Fruit fly (Drosophila melanogaster) whole organism, wandering third instar larva: ENCODE results near the gene Nmt.

Source experiments
- Abd-B ChIP-seq: fragments of >200 bp; optimal IDR thresholded peaks from 2 replicates; lab custom pipeline; 2017; ENCODE audit warnings: missing biosample characterization, missing genetic modification characterization
- CG9705 ChIP-seq: fragments of 200-800 bp; sonication (Bioruptor generic); optimal IDR thresholded peaks from 2 replicates; lab custom pipeline; 2018; ENCODE audit warnings: missing biosample characterization, mild to moderate bottlenecking, missing genetic modification characterization
- CrebA ChIP-seq: fragments of 200-800 bp; sonication (Bioruptor generic); optimal IDR thresholded peaks from 2 replicates; lab custom pipeline; 2016; ENCODE audit warnings: missing biosample characterization, mild to moderate bottlenecking, missing genetic modification characterization, borderline replicate concordance
- Dfd ChIP-seq: fragments of >200 bp; optimal IDR thresholded peaks from 2 replicates; lab custom pipeline; 2017; ENCODE audit warnings: missing biosample characterization, missing genetic modification characterization
- Dif ChIP-seq: fragments of 200-275, 200-300 bp; sonication (Bioruptor generic); optimal IDR thresholded peaks from 2 replicates; lab custom pipeline; 2018; ENCODE audit warnings: missing biosample characterization, missing genetic modification characterization; ENCODE audit not compliant: partially characterized antibody
- GATAd ChIP-seq: sonication (Bioruptor generic); optimal IDR thresholded peaks from 2 replicates; lab custom pipeline; 2016; ENCODE audit warnings: missing biosample characterization, missing genetic modification characterization
- HLH106 ChIP-seq: fragments of 200-800 bp; optimal IDR thresholded peaks from 3 replicates; lab custom pipeline; 2019; ENCODE audit warnings: missing biosample characterization, mild to moderate bottlenecking, missing genetic modification characterization, moderate library complexity
- Hnf4 ChIP-seq: fragments of 200-800 bp; sonication (Bioruptor generic); optimal IDR thresholded peaks from 2 replicates; lab custom pipeline; 2016; ENCODE audit warnings: missing biosample characterization, mild to moderate bottlenecking, missing genetic modification characterization
- Jra ChIP-seq: sonication (Bioruptor generic); optimal IDR thresholded peaks from 2 replicates; lab custom pipeline; 2016; ENCODE audit warnings: missing biosample characterization, missing genetic modification characterization
- Mio ChIP-seq: sonication (Bioruptor generic); optimal IDR thresholded peaks from 2 replicates; lab custom pipeline; 2016; ENCODE audit warnings: missing biosample characterization, missing genetic modification characterization
- Myc ChIP-seq: fragments of >200 bp; optimal IDR thresholded peaks from 2 replicates; lab custom pipeline; 2017
- N ChIP-seq: fragments of >200 bp; optimal IDR thresholded peaks from 2 replicates; lab custom pipeline; 2018; ENCODE audit warnings: missing biosample characterization, missing external identifiers, missing genetic modification characterization
- OdsH ChIP-seq: fragments of 200-800 bp; sonication (Bioruptor generic); optimal IDR thresholded peaks from 2 replicates; lab custom pipeline; 2016; ENCODE audit warnings: missing biosample characterization, mild to moderate bottlenecking, missing genetic modification characterization
- Sp1 ChIP-seq: fragments of 200-800 bp; sonication (Bioruptor generic); optimal IDR thresholded peaks from 3 replicates; lab custom pipeline; 2019; ENCODE audit warnings: missing biosample characterization, mild to moderate bottlenecking, missing genetic modification characterization, moderate library complexity
- Vsx2 ChIP-seq: fragments of 200-300, 225-300 bp; sonication (Bioruptor generic); optimal IDR thresholded peaks from 2 replicates; lab custom pipeline; 2018; ENCODE audit warnings: missing biosample characterization, missing genetic modification characterization; ENCODE audit not compliant: partially characterized antibody
- br ChIP-seq: fragments of 200-800 bp; sonication (Bioruptor generic); optimal IDR thresholded peaks from 2 replicates; lab custom pipeline; 2016; ENCODE audit warnings: missing biosample characterization, missing genetic modification characterization
- dl ChIP-seq, 2 experiments: fragments of 175-275, 200-275 bp in 1 of 2; fragments of 200-275 bp in 1 of 2; sonication (Bioruptor generic); optimal IDR thresholded peaks; lab custom pipeline; 2018; ENCODE audit warnings: mild to moderate bottlenecking in 2 of 2, missing biosample characterization in 2 of 2, missing genetic modification characterization in 2 of 2, moderate library complexity in 2 of 2; ENCODE audit not compliant: partially characterized antibody in 2 of 2, insufficient read depth in 1 of 2
- dsf ChIP-seq: sonication (Bioruptor generic); optimal IDR thresholded peaks from 2 replicates; lab custom pipeline; 2016; ENCODE audit warnings: missing biosample characterization, missing genetic modification characterization, borderline replicate concordance
- ey ChIP-seq: fragments of 200-800 bp; sonication (Bioruptor generic); optimal IDR thresholded peaks from 2 replicates; lab custom pipeline; 2016; ENCODE audit warnings: missing biosample characterization, missing genetic modification characterization
- foxo ChIP-seq, 2 experiments: fragments of 200-800 bp; sonication (Bioruptor generic); optimal IDR thresholded peaks; 2 replicates in 1 of 2; 3 replicates in 1 of 2; lab custom pipeline; 2016 to 2017; ENCODE audit warnings: missing biosample characterization in 2 of 2, missing genetic modification characterization in 2 of 2
- fru ChIP-seq: fragments of 200-800 bp; sonication (Bioruptor generic); optimal IDR thresholded peaks from 3 replicates; lab custom pipeline; 2016; ENCODE audit warnings: missing biosample characterization, mild to moderate bottlenecking, missing genetic modification characterization
- h ChIP-seq: fragments of 200-800 bp; sonication (Bioruptor generic); optimal IDR thresholded peaks from 3 replicates; lab custom pipeline; 2016; ENCODE audit warnings: missing biosample characterization, mild to moderate bottlenecking, missing genetic modification characterization
- jim ChIP-seq: fragments of 175-275, 200-325 bp; sonication (Bioruptor generic); optimal IDR thresholded peaks from 2 replicates; lab custom pipeline; 2016; ENCODE audit warnings: missing biosample characterization, mild to moderate bottlenecking, missing genetic modification characterization
- lola ChIP-seq: fragments of >200 bp; optimal IDR thresholded peaks from 2 replicates; lab custom pipeline; 2017; ENCODE audit warnings: missing biosample characterization, missing genetic modification characterization
- pan ChIP-seq: fragments of >200 bp; optimal IDR thresholded peaks from 2 replicates; lab custom pipeline; 2017
- psq ChIP-seq: fragments of 200-800 bp; sonication (Bioruptor generic); optimal IDR thresholded peaks from 3 replicates; lab custom pipeline; 2017; ENCODE audit warnings: missing biosample characterization, mild to moderate bottlenecking, missing genetic modification characterization, moderate library complexity
- rgr ChIP-seq: fragments of 200-800 bp; sonication (Bioruptor generic); optimal IDR thresholded peaks from 3 replicates; lab custom pipeline; 2016; ENCODE audit warnings: missing biosample characterization, mild to moderate bottlenecking, missing genetic modification characterization
- sage ChIP-seq: fragments of 200-800 bp; sonication (Bioruptor generic); optimal IDR thresholded peaks from 2 replicates; lab custom pipeline; 2016; ENCODE audit warnings: missing biosample characterization, mild to moderate bottlenecking, missing genetic modification characterization
- sv ChIP-seq: fragments of 200-800 bp; sonication (Bioruptor generic); optimal IDR thresholded peaks from 3 replicates; lab custom pipeline; 2016; ENCODE audit warnings: missing biosample characterization, missing genetic modification characterization
- tai ChIP-seq: sonication (Bioruptor generic); optimal IDR thresholded peaks from 2 replicates; lab custom pipeline; 2016; ENCODE audit warnings: missing biosample characterization, missing genetic modification characterization
- usp ChIP-seq: fragments of >200 bp; optimal IDR thresholded peaks from 2 replicates; lab custom pipeline; 2017; ENCODE audit warnings: missing biosample characterization, missing genetic modification characterization
- woc ChIP-seq: sonication (Bioruptor generic); optimal IDR thresholded peaks from 2 replicates; lab custom pipeline; 2016; ENCODE audit warnings: missing biosample characterization, mild to moderate bottlenecking, missing genetic modification characterization

Nmt gene

dm6 chr3L:8185263-8186227, 7.3 kb upstream of the Nmt start:
- peak; percentile 28 for TF ChIP-seq HLH106 (tag; lab: Kevin White, UChicago)
- TF ChIP-seq N (GFP tag; lab: Kevin White, UChicago), result no peak
- peak; percentile 85 for TF ChIP-seq fru (GFP tag; lab: Kevin White, UChicago)
- peak; percentile 62 for TF ChIP-seq ey (GFP tag; lab: Kevin White, UChicago)
- peak; percentile 50 for TF ChIP-seq woc (GFP tag; lab: Kevin White, UChicago)
- TF ChIP-seq OdsH (GFP tag; lab: Kevin White, UChicago), result peak; percentile 26
- peak; percentile 60 for TF ChIP-seq sv (GFP tag; lab: Kevin White, UChicago)
- no peak for TF ChIP-seq GATAd (GFP tag; lab: Kevin White, UChicago)
- TF ChIP-seq Hnf4, result peak; percentile 50
- TF ChIP-seq foxo (GFP tag; optimal IDR thresholded peaks at IDR 0.05; lab: Kevin White, UChicago), result peak in 1 of 2 experiments; percentile 56
- TF ChIP-seq Myc (lab: Kevin White, UChicago), result no peak
- no peak for TF ChIP-seq CG9705 (GFP tag; lab: Kevin White, UChicago)
- TF ChIP-seq psq (GFP tag; lab: Kevin White, UChicago), result peak; percentile 45
- peak; percentile 47 for TF ChIP-seq rgr (GFP tag; lab: Kevin White, UChicago)
- TF ChIP-seq br, result peak; percentile 56
- TF ChIP-seq Mio (GFP tag; lab: Kevin White, UChicago), result no peak
- peak; percentile 33 for TF ChIP-seq Sp1 (GFP tag; lab: Kevin White, UChicago)
- TF ChIP-seq dl (GFP tag; optimal IDR thresholded peaks at IDR 0.05; lab: Kevin White, UChicago; ENCODE audit: insufficient read depth in 1 of 2, partially characterized antibody in 2 of 2), result no peak
- TF ChIP-seq pan (lab: Kevin White, UChicago), result no peak
- TF ChIP-seq h (GFP tag; lab: Kevin White, UChicago), result peak; percentile 88
- TF ChIP-seq usp, result no peak
- no peak for TF ChIP-seq sage (GFP tag; lab: Kevin White, UChicago)
- TF ChIP-seq Dif (GFP tag; lab: Kevin White, UChicago), result no peak
- TF ChIP-seq Jra (GFP tag; lab: Kevin White, UChicago), result peak; percentile 68

- no peak for TF ChIP-seq CG9705 (GFP tag; lab: Kevin White, UChicago)
- TF ChIP-seq Mio (GFP tag; lab: Kevin White, UChicago), result no peak
- TF ChIP-seq dsf (GFP tag; lab: Kevin White, UChicago), result no peak
- no peak for TF ChIP-seq lola (GFP tag; lab: Kevin White, UChicago)
Measured at dm6 chr3L:8180464-8181137, 2.4 kb upstream of the Nmt start, which contains the start of the genes mthl7 and Uxs. mthl7 (minus strand) TSS chr3L:8180514. Uxs (plus strand) TSS chr3L:8180923.

- TF ChIP-seq ey (GFP tag; lab: Kevin White, UChicago) (peak; percentile 9), Myc (lab: Kevin White, UChicago) (no peak), dl (GFP tag; optimal IDR thresholded peaks at IDR 0.05; lab: Kevin White, UChicago; ENCODE audit: insufficient read depth in 1 of 2, partially characterized antibody in 2 of 2) (peak in 1 of 2 experiments; percentile 4), tai (GFP tag; lab: Kevin White, UChicago) (no peak), Abd-B (GFP tag; lab: Kevin White, UChicago) (no peak), Mio (GFP tag; lab: Kevin White, UChicago) (no peak), N (GFP tag; lab: Kevin White, UChicago) (no peak), usp (no peak), jim (GFP tag; lab: Kevin White, UChicago) (no peak), woc (GFP tag; lab: Kevin White, UChicago) (peak; percentile 9), sage (GFP tag; lab: Kevin White, UChicago) (no peak), GATAd (GFP tag; lab: Kevin White, UChicago) (no peak), psq (GFP tag; lab: Kevin White, UChicago) (no peak), CrebA (GFP tag; lab: Kevin White, UChicago) (no peak), rgr (GFP tag; lab: Kevin White, UChicago) (peak; percentile 14), CG9705 (GFP tag; lab: Kevin White, UChicago) (no peak), h (GFP tag; lab: Kevin White, UChicago) (no peak), Hnf4 (no peak), Dfd (GFP tag; lab: Kevin White, UChicago) (no peak), Sp1 (GFP tag; lab: Kevin White, UChicago) (no peak), Vsx2 (no peak), fru (GFP tag; lab: Kevin White, UChicago) (no peak), lola (GFP tag; lab: Kevin White, UChicago) (no peak), foxo (GFP tag; optimal IDR thresholded peaks at IDR 0.05; lab: Kevin White, UChicago) (peak in 1 of 2 experiments; percentile 13), OdsH (GFP tag; lab: Kevin White, UChicago) (no peak)
- TF ChIP-seq, all 38 proteins: peak for 5
Measured at dm6 chr3L:8175818-8176217, 2.4 kb downstream of the Nmt start, which contains the start of gene RecQ4. RecQ4 (minus strand) TSS chr3L:8175978.
